Worm (Caenorhabditis elegans) whole organism, L3 larva: ENCODE measurements around the gene catp-3.

Experiments used
- R02D3.7 ChIP-seq: fragments of 150-350 bp; optimal IDR thresholded peaks from 2 replicates; lab custom pipeline; 2014; ENCODE audit warnings: missing biosample characterization, missing genetic modification characterization
- ZK546.5 ChIP-seq: sonication (generic microtip); optimal IDR thresholded peaks from 2 replicates; lab custom pipeline; 2017; ENCODE audit warnings: missing biosample characterization, missing genetic modification characterization
- aly-2 ChIP-seq: fragments of 150-350 bp; optimal IDR thresholded peaks from 2 replicates; lab custom pipeline; 2014; ENCODE audit warnings: missing biosample characterization, missing genetic modification characterization
- ama-1 ChIP-seq: fragments of 150-350 bp; optimal IDR thresholded peaks from 2 replicates; lab custom pipeline; 2018
- ceh-28 ChIP-seq: fragments of 150-350 bp; optimal IDR thresholded peaks from 2 replicates; lab custom pipeline; 2014; ENCODE audit warnings: missing biosample characterization, missing genetic modification reagents, missing genetic modification characterization
- ceh-9 ChIP-seq: sonication (generic microtip); optimal IDR thresholded peaks from 2 replicates; lab custom pipeline; 2018; ENCODE audit warnings: missing biosample characterization, missing genetic modification characterization
- egl-27 ChIP-seq: sonication (generic microtip); optimal IDR thresholded peaks from 4 replicates; lab custom pipeline; 2017; ENCODE audit warnings: missing biosample characterization, missing genetic modification reagents, missing genetic modification characterization
- egl-5 ChIP-seq: fragments of 150-350 bp; optimal IDR thresholded peaks from 2 replicates; lab custom pipeline; 2017; ENCODE audit warnings: missing biosample characterization, missing genetic modification reagents, missing genetic modification characterization, inconsistent platforms
- elt-1 ChIP-seq: fragments of 150-350 bp; optimal IDR thresholded peaks from 2 replicates; lab custom pipeline; 2014; ENCODE audit warnings: missing biosample characterization, missing genetic modification characterization
- elt-2 ChIP-seq: sonication (generic microtip); optimal IDR thresholded peaks from 2 replicates; lab custom pipeline; 2016; ENCODE audit warnings: missing genetic modification reagents, mild to moderate bottlenecking, missing genetic modification characterization, missing compliant biosample characterization
- elt-3 ChIP-seq, 3 experiments: fragments of 150-350 bp in 1 of 3; sonication (generic microtip) in 2 of 3; optimal IDR thresholded peaks; 2 replicates in 2 of 3; 4 replicates in 1 of 3; lab custom pipeline; 2014 to 2017; ENCODE audit warnings: missing biosample characterization in 3 of 3, missing genetic modification characterization in 3 of 3
- eor-1 ChIP-seq, 2 experiments: fragments of 150-350 bp; optimal IDR thresholded peaks; 2 replicates each; lab custom pipeline; 2014 to 2018; ENCODE audit warnings: missing biosample characterization in 2 of 2, missing genetic modification characterization in 2 of 2
- fkh-10 ChIP-seq: sonication (generic microtip); optimal IDR thresholded peaks from 2 replicates; lab custom pipeline; 2017; ENCODE audit warnings: missing biosample characterization, missing genetic modification reagents, missing genetic modification characterization
- fkh-2 ChIP-seq: fragments of 150-350 bp; optimal IDR thresholded peaks from 2 replicates; lab custom pipeline; 2014; ENCODE audit warnings: missing biosample characterization, missing genetic modification reagents, missing genetic modification characterization
- jun-1 ChIP-seq: fragments of 150-350 bp; optimal IDR thresholded peaks from 2 replicates; lab custom pipeline; 2014; ENCODE audit warnings: missing biosample characterization, missing genetic modification reagents, missing genetic modification characterization
- lin-39 ChIP-seq: fragments of 150-350 bp; optimal IDR thresholded peaks from 2 replicates; lab custom pipeline; 2018; ENCODE audit warnings: missing biosample characterization, missing genetic modification reagents, missing genetic modification characterization
- mdl-1 ChIP-seq: fragments of 150-350 bp; optimal IDR thresholded peaks from 2 replicates; lab custom pipeline; 2014; ENCODE audit warnings: missing biosample characterization, missing genetic modification characterization
- nfya-1 ChIP-seq: sonication (generic microtip); optimal IDR thresholded peaks from 2 replicates; lab custom pipeline; 2017; ENCODE audit warnings: missing genetic modification characterization, mild to moderate bottlenecking, missing compliant biosample characterization, antibody characterized with exemption, moderate library complexity; ENCODE audit not compliant: insufficient read depth
- nhr-12 ChIP-seq: fragments of 150-350 bp; optimal IDR thresholded peaks from 2 replicates; lab custom pipeline; 2014; ENCODE audit warnings: missing biosample characterization, missing genetic modification characterization
- nhr-23 ChIP-seq: fragments of 150-350 bp; optimal IDR thresholded peaks from 2 replicates; lab custom pipeline; 2014; ENCODE audit warnings: missing biosample characterization, missing genetic modification reagents, missing genetic modification characterization
- nhr-237 ChIP-seq: fragments of 150-350 bp; optimal IDR thresholded peaks from 2 replicates; lab custom pipeline; 2014; ENCODE audit warnings: missing biosample characterization, missing genetic modification characterization
- nhr-28 ChIP-seq: fragments of 150-350 bp; optimal IDR thresholded peaks from 2 replicates; lab custom pipeline; 2014; ENCODE audit warnings: missing biosample characterization, missing genetic modification characterization
- nhr-67 ChIP-seq: fragments of 150-350 bp; optimal IDR thresholded peaks from 2 replicates; lab custom pipeline; 2014; ENCODE audit warnings: missing biosample characterization, missing genetic modification characterization
- nhr-76 ChIP-seq: fragments of 150-350 bp; sonication (generic microtip); optimal IDR thresholded peaks from 5 replicates; lab custom pipeline; 2014; ENCODE audit warnings: missing biosample characterization, missing genetic modification characterization
- nhr-77 ChIP-seq: fragments of 150-350 bp; optimal IDR thresholded peaks from 2 replicates; lab custom pipeline; 2014; ENCODE audit warnings: missing biosample characterization, missing genetic modification characterization
- pha-4 ChIP-seq: fragments of 150-350 bp; optimal IDR thresholded peaks from 2 replicates; lab custom pipeline; 2014; ENCODE audit warnings: missing biosample characterization, missing genetic modification reagents, missing genetic modification characterization
- sea-2 ChIP-seq: fragments of 150-350 bp; sonication (generic microtip); optimal IDR thresholded peaks from 4 replicates; lab custom pipeline; 2014; ENCODE audit warnings: missing biosample characterization, missing genetic modification reagents, missing genetic modification characterization
- skn-1 ChIP-seq: fragments of 150-350 bp; optimal IDR thresholded peaks from 2 replicates; lab custom pipeline; 2014; ENCODE audit warnings: missing biosample characterization, missing genetic modification characterization
- snpc-4 ChIP-seq: fragments of 150-350 bp; optimal IDR thresholded peaks from 2 replicates; lab custom pipeline; 2014; ENCODE audit warnings: missing biosample characterization, missing genetic modification characterization
- tbx-2 ChIP-seq: sonication (generic microtip); optimal IDR thresholded peaks from 2 replicates; lab custom pipeline; 2016; ENCODE audit warnings: mild to moderate bottlenecking, missing genetic modification characterization, missing compliant biosample characterization
- unc-39 ChIP-seq: sonication (generic microtip); optimal IDR thresholded peaks from 4 replicates; lab custom pipeline; 2017; ENCODE audit warnings: missing biosample characterization, missing genetic modification characterization
- unc-62 ChIP-seq: fragments of 150-350 bp; sonication (generic microtip); optimal IDR thresholded peaks from 4 replicates; lab custom pipeline; 2014; ENCODE audit warnings: missing biosample characterization, missing genetic modification reagents, missing genetic modification characterization
- zag-1 ChIP-seq: fragments of 150-350 bp; optimal IDR thresholded peaks from 2 replicates; lab custom pipeline; 2014; ENCODE audit warnings: missing biosample characterization, missing genetic modification characterization
- ztf-11 ChIP-seq: fragments of 150-350 bp; optimal IDR thresholded peaks from 2 replicates; lab custom pipeline; 2014; ENCODE audit warnings: missing biosample characterization, missing genetic modification characterization
- ztf-4 ChIP-seq: fragments of 150-350 bp; optimal IDR thresholded peaks from 2 replicates; lab custom pipeline; 2014; ENCODE audit warnings: missing biosample characterization, missing genetic modification characterization

Gene catp-3

ce11 chrV:8079813-8080212 lies 4.0 kb downstream of the catp-3 start:
- TF ChIP-seq nhr-28 (tag; lab: Kevin White, UChicago), result no peak
- no peak for TF ChIP-seq unc-62 (GFP tag; lab: Kevin White, UChicago)
- TF ChIP-seq ama-1 (lab: Kevin White, UChicago), result no peak
- TF ChIP-seq tbx-2 (tag; lab: Kevin White, UChicago), result no peak
- no peak for TF ChIP-seq nhr-23 (tag; lab: Kevin White, UChicago)
- TF ChIP-seq zag-1 (tag; lab: Kevin White, UChicago), result no peak
- TF ChIP-seq nhr-67 (tag; lab: Kevin White, UChicago), result no peak
- TF ChIP-seq fkh-10 (GFP tag; lab: Kevin White, UChicago), result no peak
- TF ChIP-seq ceh-9, result no peak
- no peak for TF ChIP-seq nhr-12 (tag; lab: Kevin White, UChicago)
- TF ChIP-seq snpc-4 (tag; lab: Kevin White, UChicago), result no peak
- no peak for TF ChIP-seq unc-39 (tag; lab: Kevin White, UChicago)
- TF ChIP-seq aly-2, result no peak
- no peak for TF ChIP-seq ceh-28
- no peak for TF ChIP-seq nhr-77
- TF ChIP-seq egl-5 (tag; lab: Kevin White, UChicago), result no peak

- TF ChIP-seq fkh-2 (tag; lab: Kevin White, UChicago), result no peak
Observed at ce11 chrV:8081579-8081978, 5.8 kb downstream of the catp-3 start, which contains the start of gene str-131. Gene str-131, minus strand, starts transcription at chrV:8081679.

ce11 chrV:8085141-8085540 lies 9.3 kb downstream of the catp-3 start, which contains the start of gene C09H5.7:
Gene C09H5.7, minus strand, starts transcription at chrV:8085241.
- TF ChIP-seq pha-4 (no peak), ZK546.5 (no peak)

DNA sequence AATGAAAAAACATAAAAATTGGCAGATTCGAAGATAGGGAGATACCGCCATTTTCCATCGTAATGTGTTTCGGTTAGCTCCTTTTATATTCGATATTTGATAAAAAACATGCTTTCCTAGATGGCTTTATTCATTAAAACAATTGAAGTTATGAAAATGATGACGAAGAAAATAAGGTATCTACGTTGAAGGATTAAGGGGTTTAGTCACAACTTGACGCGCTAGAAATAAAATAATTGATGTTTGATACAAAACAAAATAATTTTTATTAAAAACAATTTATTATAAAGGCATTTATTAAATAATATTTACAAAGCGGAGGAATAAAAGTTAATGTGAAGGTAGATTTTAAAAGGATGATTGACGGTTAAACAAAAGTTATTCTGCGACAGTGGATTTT lies 14.8 kb downstream of the catp-3 start, which contains the start of gene str-130:
Gene str-130 (minus strand): TSS at position 101 of the 400 bp plus-strand sequence.
- TF ChIP-seq skn-1, result no peak
- no peak for TF ChIP-seq elt-2 (tag; lab: Kevin White, UChicago)
- TF ChIP-seq tbx-2 (tag; lab: Kevin White, UChicago), result no peak
- no peak for TF ChIP-seq jun-1
- no peak for TF ChIP-seq elt-1
- TF ChIP-seq snpc-4 (tag; lab: Kevin White, UChicago), result no peak
- TF ChIP-seq lin-39 (tag; lab: Kevin White, UChicago), result no peak
- no peak for TF ChIP-seq nhr-23 (tag; lab: Kevin White, UChicago)
- no peak for TF ChIP-seq ceh-9
- TF ChIP-seq R02D3.7, result no peak
- TF ChIP-seq ztf-11 (tag; lab: Kevin White, UChicago), result no peak
- no peak for TF ChIP-seq nfya-1 (tag; lab: Kevin White, UChicago)
- no peak for TF ChIP-seq nhr-28 (tag; lab: Kevin White, UChicago)
- no peak for TF ChIP-seq eor-1 (tag; optimal IDR thresholded peaks at IDR 0.05; lab: Kevin White, UChicago)
- no peak for TF ChIP-seq pha-4
- TF ChIP-seq nhr-12 (tag; lab: Kevin White, UChicago), result no peak
- TF ChIP-seq fkh-10 (GFP tag; lab: Kevin White, UChicago), result no peak
- no peak for TF ChIP-seq nhr-76 (tag; lab: Kevin White, UChicago)
- TF ChIP-seq sea-2 (GFP tag; lab: Kevin White, UChicago), result no peak

DNA sequence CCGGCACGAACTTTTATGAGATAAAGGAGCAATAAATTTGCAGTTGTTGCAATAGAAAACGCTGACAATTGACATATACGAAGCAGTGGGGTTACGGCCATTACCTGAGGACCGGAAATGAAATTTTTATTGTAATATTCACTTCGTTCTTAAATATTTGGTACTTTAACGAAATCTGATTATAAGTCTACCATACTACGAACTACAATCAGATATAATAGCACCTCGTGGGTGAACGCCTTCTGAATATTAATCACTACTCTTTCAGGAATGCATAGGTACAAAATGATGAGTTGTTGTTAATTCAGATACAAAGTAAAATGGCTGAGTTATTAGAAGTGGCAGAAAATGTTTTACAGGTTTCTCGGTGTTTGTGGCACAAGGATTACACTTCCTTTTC lies 16.6 kb downstream of the catp-3 start, which contains the start of gene str-129:
Gene str-129 (minus strand): TSS at position 101 of the 400 bp plus-strand sequence.
- TF ChIP-seq elt-3 (tag; optimal IDR thresholded peaks at IDR 0.05; lab: Kevin White, UChicago), result no peak
- TF ChIP-seq ztf-4 (tag; lab: Kevin White, UChicago), result no peak
- TF ChIP-seq nhr-237 (tag; lab: Kevin White, UChicago), result no peak
- TF ChIP-seq nhr-77, result no peak
- no peak for TF ChIP-seq nhr-23 (tag; lab: Kevin White, UChicago)
- TF ChIP-seq fkh-2 (tag; lab: Kevin White, UChicago), result no peak
- TF ChIP-seq egl-27, result no peak
- TF ChIP-seq mdl-1 (tag; lab: Kevin White, UChicago), result no peak
